Worm (Caenorhabditis elegans) whole organism, mixed stage, embryonic: Measurements from ENCODE around the gene str-155.

Source experiments
- M03D4.4 ChIP-seq: sonication (generic microtip); optimal IDR thresholded peaks from 2 replicates; lab custom pipeline; 2017; ENCODE audit warnings: mild to moderate bottlenecking, missing genetic modification characterization, missing compliant biosample characterization
- bed-3 ChIP-seq: fragments of 200-800 bp; sonication (Bioruptor generic); optimal IDR thresholded peaks from 3 replicates; lab custom pipeline; 2018; ENCODE audit warnings: mild to moderate bottlenecking, missing genetic modification characterization, moderate library complexity, missing compliant biosample characterization
- ceh-83 ChIP-seq: fragments of 200-800 bp; sonication (Bioruptor generic); optimal IDR thresholded peaks from 2 replicates; lab custom pipeline; 2018; ENCODE audit warnings: mild to moderate bottlenecking, missing genetic modification characterization, missing compliant biosample characterization
- ces-1 ChIP-seq: fragments of 150-350 bp; optimal IDR thresholded peaks from 2 replicates; lab custom pipeline; 2014; ENCODE audit warnings: missing biosample characterization, missing genetic modification reagents, missing genetic modification characterization
- elt-1 ChIP-seq: sonication (generic microtip); optimal IDR thresholded peaks from 2 replicates; lab custom pipeline; 2017; ENCODE audit warnings: missing genetic modification characterization, mild to moderate bottlenecking, missing compliant biosample characterization, antibody characterized with exemption, moderate library complexity, borderline replicate concordance; ENCODE audit not compliant: insufficient read depth
- elt-3 ChIP-seq: fragments of 150-350 bp; optimal IDR thresholded peaks from 2 replicates; lab custom pipeline; 2014; ENCODE audit warnings: missing biosample characterization, missing genetic modification characterization
- lin-32 ChIP-seq: fragments of 200-800 bp; sonication (Bioruptor generic); optimal IDR thresholded peaks from 2 replicates; lab custom pipeline; 2018; ENCODE audit warnings: mild to moderate bottlenecking, missing genetic modification characterization, missing compliant biosample characterization
- lsy-2 ChIP-seq: fragments of 150-350 bp; optimal IDR thresholded peaks from 2 replicates; lab custom pipeline; 2014; ENCODE audit warnings: missing biosample characterization, missing genetic modification characterization
- nhr-12 ChIP-seq: fragments of 150-350 bp; optimal IDR thresholded peaks from 2 replicates; lab custom pipeline; 2014; ENCODE audit warnings: missing biosample characterization, missing genetic modification characterization
- pha-4 ChIP-seq: fragments of 150-350 bp; optimal IDR thresholded peaks from 2 replicates; lab custom pipeline; 2018; ENCODE audit warnings: missing biosample characterization, missing genetic modification reagents, missing genetic modification characterization
- snpc-4 ChIP-seq: fragments of 150-350 bp; optimal IDR thresholded peaks from 2 replicates; lab custom pipeline; 2014; ENCODE audit warnings: missing biosample characterization, missing genetic modification characterization
- unc-62 ChIP-seq: fragments of 150-350 bp; optimal IDR thresholded peaks from 2 replicates; lab custom pipeline; 2014; ENCODE audit warnings: missing biosample characterization, missing genetic modification reagents, missing genetic modification characterization
- zip-8 ChIP-seq: fragments of 150-350 bp; optimal IDR thresholded peaks from 2 replicates; lab custom pipeline; 2014; ENCODE audit warnings: missing biosample characterization, missing genetic modification characterization
- ztf-11 ChIP-seq: fragments of 150-350 bp; optimal IDR thresholded peaks from 2 replicates; lab custom pipeline; 2014; ENCODE audit warnings: missing biosample characterization, missing genetic modification characterization

ce11 chrIV:4960623-4961022, 44.8 kb downstream of the str-155 start, which contains the start of gene str-164:
- no peak for TF ChIP-seq lin-32
- no peak for TF ChIP-seq zip-8 (tag; lab: Kevin White, UChicago)
- no peak for TF ChIP-seq snpc-4 (tag; lab: Kevin White, UChicago)
- TF ChIP-seq pha-4 (tag; lab: Kevin White, UChicago): no peak
- no peak for TF ChIP-seq ceh-83 (GFP tag; lab: Kevin White, UChicago)
- TF ChIP-seq ztf-11 (tag; lab: Kevin White, UChicago): no peak
- no peak for TF ChIP-seq elt-3
- no peak for TF ChIP-seq unc-62
- TF ChIP-seq M03D4.4 (tag; lab: Kevin White, UChicago): no peak
- no peak for TF ChIP-seq nhr-12 (tag; lab: Kevin White, UChicago)
- no peak for TF ChIP-seq elt-1
- TF ChIP-seq ces-1 (GFP tag; lab: Kevin White, UChicago): no peak
- TF ChIP-seq lsy-2 (tag; lab: Kevin White, UChicago): no peak
- TF ChIP-seq bed-3 (GFP tag; lab: Kevin White, UChicago): no peak
